Fruit fly (Drosophila melanogaster): ENCODE results near the gene CG6244.

The CG6244 gene

dm6 chr3L:15816143-15816487 is 8.0 kb downstream of the CG6244 start, which contains the start of gene fwe:
fwe (minus strand) TSS chr3L:15816410.
- TF ChIP-seq Met (GFP tag; optimal IDR thresholded peaks at IDR 0.05) (no peak), CG11294 (GFP tag; IDR thresholded peaks at IDR 0.05) (no peak)

DNA sequence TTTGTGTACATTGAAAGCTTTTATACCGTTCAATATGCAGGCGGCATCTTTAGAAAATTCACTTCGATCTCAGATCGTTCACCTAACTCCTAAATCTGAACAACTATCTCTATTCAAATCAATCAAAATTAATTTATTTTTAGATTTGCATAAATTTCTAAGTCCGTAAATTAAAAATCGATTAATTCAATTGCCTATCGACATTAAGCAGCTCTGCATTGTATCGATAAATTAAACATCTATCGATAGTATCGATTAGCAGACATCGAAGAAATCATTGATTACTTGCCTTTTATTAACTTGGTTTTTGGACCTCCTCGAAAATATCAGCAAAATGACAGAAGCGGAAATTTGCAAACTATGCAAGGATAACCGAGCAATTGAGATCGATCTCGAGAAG is 8.6 kb downstream of the CG6244 start, which contains the start of gene CkIIalpha-i1:
Gene CkIIalpha-i1 (plus strand): TSS at position 266 of the 400 bp plus-strand sequence.
- TF ChIP-seq Ets96B (tag; optimal IDR thresholded peaks at IDR 0.05) (no peak), vri (GFP tag; optimal IDR thresholded peaks at IDR 0.05) (no peak), acj6 (GFP tag; optimal IDR thresholded peaks at IDR 0.05) (no peak), CG16779 (tag; optimal IDR thresholded peaks at IDR 0.05) (no peak), dac (GFP tag; optimal IDR thresholded peaks at IDR 0.05) (no peak), CG15336 (GFP tag; IDR thresholded peaks at IDR 0.05) (no peak), CG32006 (GFP tag; optimal IDR thresholded peaks at IDR 0.05) (no peak), CG9139 (GFP tag; optimal IDR thresholded peaks at IDR 0.05) (no peak), Sox102F (GFP tag; optimal IDR thresholded peaks at IDR 0.05) (no peak), fd85E (GFP tag; optimal IDR thresholded peaks at IDR 0.05) (no peak), CG8119 (GFP tag; IDR thresholded peaks at IDR 0.05) (no peak), salr (GFP tag; optimal IDR thresholded peaks at IDR 0.05) (no peak)

DNA sequence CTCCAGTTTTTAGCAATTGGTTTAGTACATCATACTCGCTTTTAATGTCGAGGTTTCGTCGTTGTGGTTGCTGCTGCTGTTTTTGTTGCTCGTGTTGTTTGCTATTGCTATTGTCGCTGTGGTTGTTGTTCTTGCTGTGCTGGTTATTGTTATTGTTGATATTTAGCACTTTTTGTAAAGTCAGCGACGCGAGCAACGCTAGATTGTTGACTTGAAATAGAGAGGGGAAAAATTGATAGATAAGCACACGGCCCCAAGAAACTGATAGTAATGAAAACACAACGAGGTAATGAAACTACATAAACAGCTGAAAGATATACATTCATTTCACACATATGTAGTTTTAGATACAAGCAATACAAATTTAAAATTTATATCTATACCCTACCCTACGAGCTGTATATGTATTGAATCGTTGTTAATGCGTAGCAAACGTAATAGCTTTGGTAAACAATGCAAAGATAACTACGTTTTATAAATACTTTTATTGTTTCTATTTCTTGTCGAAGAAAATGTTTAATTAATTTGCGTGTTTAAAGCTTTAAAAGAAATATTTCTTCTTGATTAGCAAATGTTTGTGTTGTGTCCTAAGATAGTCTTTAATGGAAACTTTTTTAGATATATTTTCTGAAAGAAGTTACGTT is 15.8 kb downstream of the CG6244 start:
- TF ChIP-seq CG8632 (GFP tag; optimal IDR thresholded peaks at IDR 0.05) (no peak), Blimp-1 (GFP tag; optimal IDR thresholded peaks at IDR 0.05) (no peak), fkh (GFP tag; optimal IDR thresholded peaks at IDR 0.05) (peak; percentile 90), dac (GFP tag; optimal IDR thresholded peaks at IDR 0.05) (no peak), Eip78C (GFP tag) (peak; percentile 6), CG16779 (tag; optimal IDR thresholded peaks at IDR 0.05) (peak; percentile 9), OdsH (GFP tag; optimal IDR thresholded peaks at IDR 0.05) (no peak)

- TF ChIP-seq topi (GFP tag; optimal IDR thresholded peaks at IDR 0.05) (no peak), Eip75B (GFP tag; optimal IDR thresholded peaks at IDR 0.05) (peak; percentile 23), fd85E (GFP tag; optimal IDR thresholded peaks at IDR 0.05) (no peak), Ets96B (tag; optimal IDR thresholded peaks at IDR 0.05) (no peak), CG6792 (GFP tag; optimal IDR thresholded peaks at IDR 0.05) (no peak), CG6163 (GFP tag; IDR thresholded peaks at IDR 0.05) (peak; percentile 54; the same call in 2 of the 3 replicates), CG11294 (GFP tag; IDR thresholded peaks at IDR 0.05) (no peak; the same call in 1 of the 2 replicates), net (GFP tag; optimal IDR thresholded peaks at IDR 0.05) (peak; percentile 18), vri (GFP tag; optimal IDR thresholded peaks at IDR 0.05) (peak; percentile 56), CG10669 (GFP tag; optimal IDR thresholded peaks at IDR 0.05) (no peak), CG8319 (GFP tag; optimal IDR thresholded peaks at IDR 0.05) (no peak), CG31627 (GFP tag; optimal IDR thresholded peaks at IDR 0.05) (no peak), CG8632 (GFP tag; optimal IDR thresholded peaks at IDR 0.05) (no peak), CG8119 (GFP tag; IDR thresholded peaks at IDR 0.05) (peak; percentile 38; the same call in 1 of the 3 replicates), Sox102F (GFP tag; optimal IDR thresholded peaks at IDR 0.05) (no peak), Gug (GFP tag; IDR thresholded peaks at IDR 0.05) (peak; percentile 49; the same call in 1 of the 2 replicates), CG10631 (GFP tag; optimal IDR thresholded peaks at IDR 0.05) (no peak), esn (GFP tag; optimal IDR thresholded peaks at IDR 0.05) (no peak), CG6276 (GFP tag; optimal IDR thresholded peaks at IDR 0.05) (peak; percentile 16), salr (GFP tag; optimal IDR thresholded peaks at IDR 0.05) (peak in 1 of 2 experiments; percentile 6), Met (GFP tag; optimal IDR thresholded peaks at IDR 0.05) (no peak), CG1621 (tag; optimal IDR thresholded peaks at IDR 0.05) (no peak), spab (GFP tag; optimal IDR thresholded peaks at IDR 0.05) (no peak), cyc (GFP tag; optimal IDR thresholded peaks at IDR 0.05) (no peak), achi (GFP tag; optimal IDR thresholded peaks at IDR 0.05) (no peak), fkh (GFP tag; optimal IDR thresholded peaks at IDR 0.05) (no peak), Sox14 (GFP tag; optimal IDR thresholded peaks at IDR 0.05) (no peak), CG9139 (GFP tag; optimal IDR thresholded peaks at IDR 0.05) (no peak), CG6808 (GFP tag; optimal IDR thresholded peaks at IDR 0.05) (no peak), Hr38 (GFP tag; optimal IDR thresholded peaks at IDR 0.05) (no peak), Hr39 (GFP tag; optimal IDR thresholded peaks at IDR 0.05) (no peak), Eip78C (GFP tag) (no peak), lz (GFP tag; optimal IDR thresholded peaks at IDR 0.05) (no peak), CG3919 (GFP tag; optimal IDR thresholded peaks at IDR 0.05) (no peak), Ets21C (GFP tag; optimal IDR thresholded peaks at IDR 0.05) (no peak), CG11902 (GFP tag; optimal IDR thresholded peaks at IDR 0.05) (no peak), dsx (GFP tag; optimal IDR thresholded peaks at IDR 0.05; ENCODE audit: poor library complexity, severe bottlenecking) (no peak)
These were observed 16.4 kb downstream of the CG6244 start for dm6 chr3L:15824537-15824936.
